Fruit fly (Drosophila melanogaster) whole organism, prepupa: Measurements from ENCODE around the gene CG6569.

Experiments
- CG31627 ChIP-seq: fragments of 200-800 bp; sonication (Bioruptor generic); optimal IDR thresholded peaks from 3 replicates; lab custom pipeline; 2016; ENCODE audit warnings: missing biosample characterization, missing genetic modification characterization
- CG3919 ChIP-seq: fragments of 200-800 bp; sonication (Bioruptor generic); optimal IDR thresholded peaks from 3 replicates; lab custom pipeline; 2016; ENCODE audit warnings: missing biosample characterization, missing genetic modification characterization
- dsx ChIP-seq: fragments of 200-800 bp; optimal IDR thresholded peaks from 3 replicates; lab custom pipeline; 2019; ENCODE audit warnings: missing biosample characterization, mild to moderate bottlenecking, missing genetic modification characterization, moderate library complexity; ENCODE audit not compliant: poor library complexity, severe bottlenecking

dm6 chr3R:21862868-21863267, 4.9 kb downstream of the CG6569 start:
- TF ChIP-seq dsx (GFP tag; lab: Kevin White, UChicago) = no peak
- TF ChIP-seq CG3919 (GFP tag; lab: Kevin White, UChicago) = no peak
- no peak for TF ChIP-seq CG31627
